Worm (Caenorhabditis elegans): Measurements from ENCODE around the gene Y57G11C.14.

DNA sequence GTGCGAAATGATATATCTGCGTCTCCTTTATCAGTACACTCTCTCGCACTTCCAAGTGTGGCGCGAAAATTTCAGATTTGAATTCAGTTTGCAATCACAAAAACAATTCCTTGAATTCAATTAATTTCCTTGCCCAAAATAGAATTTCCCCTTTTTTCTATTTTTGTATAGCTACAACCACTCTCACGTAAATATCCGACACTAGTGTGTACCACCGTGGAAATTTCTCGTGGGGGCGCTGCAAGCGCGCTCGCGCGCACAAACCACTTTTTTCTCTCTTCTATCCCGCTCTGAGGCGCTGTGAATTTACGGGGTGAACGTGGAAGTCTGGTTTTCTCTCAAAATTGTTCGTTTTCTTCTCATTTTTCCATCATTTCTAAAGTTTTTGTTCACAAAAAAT lies 17.6 kb upstream of the Y57G11C.14 start, which contains the start of gene Y57G11C.8:
- TF ChIP-seq ama-1 (optimal IDR thresholded peaks at IDR 0.05) = no peak
- TF ChIP-seq tbx-11 (GFP tag; IDR thresholded peaks at IDR 0.05) = no peak
- TF ChIP-seq tra-4 (tag; optimal IDR thresholded peaks at IDR 0.05) = no peak
- no peak for TF ChIP-seq B0310.2 (tag; optimal IDR thresholded peaks at IDR 0.05)
